Worm (Caenorhabditis elegans): ENCODE data around the gene cht-4.

DNA sequence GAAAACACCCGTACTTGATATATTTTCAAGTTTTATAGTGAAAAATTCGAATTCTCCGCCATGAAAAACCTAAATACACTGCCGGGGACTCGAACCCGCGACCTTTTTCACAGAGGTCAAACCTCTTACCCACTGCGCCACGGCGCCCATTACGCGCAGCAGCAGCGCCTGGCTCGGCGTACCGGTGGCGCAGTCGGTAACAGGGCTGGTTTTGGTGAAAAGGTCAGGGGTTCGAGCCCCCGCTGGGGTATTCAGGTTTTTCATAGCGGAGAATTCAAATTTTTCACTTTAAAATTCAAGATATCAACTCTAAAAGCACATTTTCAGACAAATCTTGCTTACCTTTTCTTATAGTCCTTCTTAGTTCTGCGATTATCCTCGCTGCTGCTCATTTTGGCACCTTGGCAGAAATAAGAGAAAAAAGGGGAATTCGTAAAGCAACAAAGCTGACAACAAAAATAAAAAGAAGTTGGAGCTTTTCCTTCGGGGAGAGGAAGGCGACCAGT is 7.5 kb upstream of the cht-4 start, which contains the start of gene Y22D7AL.16:
- TF ChIP-seq flt-1 (GFP tag; IDR thresholded peaks at IDR 0.05): no peak
- no peak for TF ChIP-seq tbx-11 (GFP tag; IDR thresholded peaks at IDR 0.05)
- TF ChIP-seq ama-1 (optimal IDR thresholded peaks at IDR 0.05): no peak
- no peak for TF ChIP-seq hmbx-1 (tag; optimal IDR thresholded peaks at IDR 0.05)
- TF ChIP-seq scrt-1 (GFP tag; IDR thresholded peaks at IDR 0.05): no peak
- no peak for TF ChIP-seq ets-7 (tag; optimal IDR thresholded peaks at IDR 0.05)
- TF ChIP-seq F13C5.2 (tag; optimal IDR thresholded peaks at IDR 0.05): no peak
